Worm (Caenorhabditis elegans): ENCODE measurements around the gene C26G2.2.

- TF ChIP-seq nhr-237 (tag; optimal IDR thresholded peaks at IDR 0.05) (no peak), nhr-77 (tag; optimal IDR thresholded peaks at IDR 0.05) (no peak), C04F5.9 (tag; optimal IDR thresholded peaks at IDR 0.05) (no peak), unc-62 (GFP tag; optimal IDR thresholded peaks at IDR 0.05) (no peak), nhr-12 (tag; optimal IDR thresholded peaks at IDR 0.05) (no peak), pag-3 (tag; optimal IDR thresholded peaks at IDR 0.05; ENCODE audit: borderline replicate concordance, insufficient read depth) (no peak), ama-1 (optimal IDR thresholded peaks at IDR 0.05) (no peak)
Measured at ce11 chrX:14653486-14653885, 10.6 kb upstream of the C26G2.2 start.
